Fruit fly (Drosophila melanogaster): Measurements from ENCODE around the gene Obp85a.

Gene Obp85a

dm6 chr3R:8420497-8420896, at the start of gene Obp85a:
Gene Obp85a, minus strand, starts transcription at chr3R:8420597.
- TF ChIP-seq noc (tag; optimal IDR thresholded peaks at IDR 0.05), result no peak

dm6 chr3R:8469716-8470393, 49.5 kb upstream of the Obp85a start:
- no peak for TF ChIP-seq noc (tag; optimal IDR thresholded peaks at IDR 0.05)

dm6 chr3R:8467819-8468421, 47.5 kb upstream of the Obp85a start:
- TF ChIP-seq noc (tag; optimal IDR thresholded peaks at IDR 0.05), result no peak

- no peak for TF ChIP-seq noc (tag; optimal IDR thresholded peaks at IDR 0.05)
Measured at dm6 chr3R:8463904-8464303, 43.5 kb upstream of the Obp85a start.

- no peak for TF ChIP-seq noc (tag; optimal IDR thresholded peaks at IDR 0.05)
Measured at dm6 chr3R:8456461-8456860, 36.1 kb upstream of the Obp85a start.

- no peak for TF ChIP-seq noc (tag; optimal IDR thresholded peaks at IDR 0.05)
Measured at dm6 chr3R:8453344-8453743, 32.9 kb upstream of the Obp85a start.

- no peak for TF ChIP-seq noc (tag; optimal IDR thresholded peaks at IDR 0.05)
Measured at dm6 chr3R:8448943-8449342, 28.5 kb upstream of the Obp85a start.

dm6 chr3R:8445444-8445843, 25.0 kb upstream of the Obp85a start:
- no peak for TF ChIP-seq noc (tag; optimal IDR thresholded peaks at IDR 0.05)

- no peak for TF ChIP-seq noc (tag; optimal IDR thresholded peaks at IDR 0.05)
Measured at dm6 chr3R:8389636-8390035, 30.8 kb downstream of the Obp85a start.

Measured in whole organism, larva.